Worm (Caenorhabditis elegans): ENCODE results near the gene ZK829.1.

The ZK829.1 gene

ce11 chrIV:11942313-11942712 lies at the start of gene ZK829.1:
Gene ZK829.1, minus strand, starts transcription at chrIV:11942413.
- no peak for TF ChIP-seq lsy-2 (tag; optimal IDR thresholded peaks at IDR 0.05)
- no peak for TF ChIP-seq sem-4 (tag; optimal IDR thresholded peaks at IDR 0.05)
- no peak for TF ChIP-seq lin-11 (tag; optimal IDR thresholded peaks at IDR 0.05)
- TF ChIP-seq snpc-4 (tag; optimal IDR thresholded peaks at IDR 0.05): no peak
- no peak for TF ChIP-seq ztf-1 (GFP tag; conservative IDR thresholded peaks at IDR 0.05)
- TF ChIP-seq blmp-1 (tag; optimal IDR thresholded peaks at IDR 0.05; ENCODE audit: insufficient read depth): no peak
- TF ChIP-seq F13H6.1 (tag; optimal IDR thresholded peaks at IDR 0.05): no peak
- no peak for TF ChIP-seq Y55F3AM.14 (GFP tag; optimal IDR thresholded peaks at IDR 0.05)
- no peak for TF ChIP-seq dmd-4 (tag; optimal IDR thresholded peaks at IDR 0.05)
- no peak for TF ChIP-seq egl-27 (tag; optimal IDR thresholded peaks at IDR 0.05)
- no peak for TF ChIP-seq alr-1 (tag; optimal IDR thresholded peaks at IDR 0.05)

- TF ChIP-seq ZK546.5 (tag; optimal IDR thresholded peaks at IDR 0.05) (no peak), Y55F3AM.14 (GFP tag; optimal IDR thresholded peaks at IDR 0.05) (no peak), elt-1 (tag; optimal IDR thresholded peaks at IDR 0.05) (no peak), ztf-4 (tag; optimal IDR thresholded peaks at IDR 0.05) (no peak), zag-1 (tag; optimal IDR thresholded peaks at IDR 0.05) (no peak), skn-1 (tag; optimal IDR thresholded peaks at IDR 0.05) (no peak), egl-27 (tag; optimal IDR thresholded peaks at IDR 0.05) (no peak), nhr-21 (tag; optimal IDR thresholded peaks at IDR 0.05) (no peak), nhr-237 (tag; optimal IDR thresholded peaks at IDR 0.05) (no peak), blmp-1 (tag; optimal IDR thresholded peaks at IDR 0.05; ENCODE audit: insufficient read depth) (no peak), nhr-10 (tag; optimal IDR thresholded peaks at IDR 0.05) (no peak), sma-3 (GFP tag; optimal IDR thresholded peaks at IDR 0.05) (no peak), nhr-12 (tag; optimal IDR thresholded peaks at IDR 0.05) (no peak), unc-39 (tag; optimal IDR thresholded peaks at IDR 0.05) (no peak)
Observed at ce11 chrIV:11986407-11986806, 44.2 kb upstream of the ZK829.1 start.

- no peak for TF ChIP-seq ztf-11 (tag; optimal IDR thresholded peaks at IDR 0.05)
- no peak for TF ChIP-seq F13H6.1 (tag; optimal IDR thresholded peaks at IDR 0.05)
- TF ChIP-seq nhr-10 (tag; optimal IDR thresholded peaks at IDR 0.05): no peak
- TF ChIP-seq nhr-12 (tag; optimal IDR thresholded peaks at IDR 0.05): no peak
- TF ChIP-seq fos-1 (tag; optimal IDR thresholded peaks at IDR 0.05): no peak
- no peak for TF ChIP-seq mab-5 (tag; optimal IDR thresholded peaks at IDR 0.05)
- TF ChIP-seq ZK546.5 (tag; optimal IDR thresholded peaks at IDR 0.05): no peak
- TF ChIP-seq blmp-1 (tag; optimal IDR thresholded peaks at IDR 0.05; ENCODE audit: insufficient read depth): no peak
- no peak for TF ChIP-seq aly-2 (tag; optimal IDR thresholded peaks at IDR 0.05)
- no peak for TF ChIP-seq nhr-11 (tag; optimal IDR thresholded peaks at IDR 0.05)
- TF ChIP-seq unc-62 (GFP tag; optimal IDR thresholded peaks at IDR 0.05): no peak
- no peak for TF ChIP-seq sem-4 (tag; optimal IDR thresholded peaks at IDR 0.05)
- TF ChIP-seq nhr-6 (tag; optimal IDR thresholded peaks at IDR 0.05): no peak
- no peak for TF ChIP-seq lsy-2 (tag; optimal IDR thresholded peaks at IDR 0.05)
- no peak for TF ChIP-seq ceh-82 (tag; optimal IDR thresholded peaks at IDR 0.05)
Observed at ce11 chrIV:11970171-11970570, 28.0 kb upstream of the ZK829.1 start, which contains the start of gene ZK829.9. Gene ZK829.9, plus strand, starts transcription at chrIV:11970534.

- TF ChIP-seq nhr-6 (tag; optimal IDR thresholded peaks at IDR 0.05) (no peak), nhr-237 (tag; optimal IDR thresholded peaks at IDR 0.05) (no peak), egl-27 (tag; optimal IDR thresholded peaks at IDR 0.05) (no peak)
Observed at ce11 chrIV:11965327-11965726, 23.1 kb upstream of the ZK829.1 start, which contains the start of gene srj-1. Gene srj-1, minus strand, starts transcription at chrIV:11965427.

ce11 chrIV:11961485-11962255 lies 19.5 kb upstream of the ZK829.1 start, which contains the start of gene ZK829.7:
Gene ZK829.7, minus strand, starts transcription at chrIV:11961535.
- TF ChIP-seq lsy-2 (tag; optimal IDR thresholded peaks at IDR 0.05) (peak; percentile 77 to 89), skn-1 (tag; optimal IDR thresholded peaks at IDR 0.05) (no peak), ama-1 (optimal IDR thresholded peaks at IDR 0.05) (no peak), nhr-6 (tag; optimal IDR thresholded peaks at IDR 0.05) (peak; percentile 75), ceh-82 (tag; optimal IDR thresholded peaks at IDR 0.05) (no peak), snpc-4 (tag; optimal IDR thresholded peaks at IDR 0.05) (peak; percentile 34), zag-1 (tag; optimal IDR thresholded peaks at IDR 0.05) (no peak), unc-62 (GFP tag; optimal IDR thresholded peaks at IDR 0.05) (no peak), nhr-10 (tag; optimal IDR thresholded peaks at IDR 0.05) (no peak), nhr-12 (tag; optimal IDR thresholded peaks at IDR 0.05) (no peak), nhr-129 (tag; optimal IDR thresholded peaks at IDR 0.05) (peak; percentile 51), dmd-4 (tag; optimal IDR thresholded peaks at IDR 0.05) (no peak), sem-4 (tag; optimal IDR thresholded peaks at IDR 0.05) (peak; percentile 60), egl-27 (tag; optimal IDR thresholded peaks at IDR 0.05) (peak; percentile 47), blmp-1 (tag; optimal IDR thresholded peaks at IDR 0.05; ENCODE audit: insufficient read depth) (peak; percentile 13), lin-13 (GFP tag; optimal IDR thresholded peaks at IDR 0.05) (peak; percentile 81), ceh-16 (tag; optimal IDR thresholded peaks at IDR 0.05) (no peak), nhr-25 (tag; optimal IDR thresholded peaks at IDR 0.05) (peak; percentile 74), sma-9 (GFP tag; optimal IDR thresholded peaks at IDR 0.05) (peak; percentile 93), sma-9 (tag; optimal IDR thresholded peaks at IDR 0.05) (no peak), mbf-1 (tag; optimal IDR thresholded peaks at IDR 0.05) (no peak), R02D3.7 (tag; optimal IDR thresholded peaks at IDR 0.05) (peak; percentile 5), unc-55 (GFP tag; optimal IDR thresholded peaks at IDR 0.05) (peak; percentile 39), crh-2 (tag; optimal IDR thresholded peaks at IDR 0.05) (peak; percentile 85), sma-3 (GFP tag; optimal IDR thresholded peaks at IDR 0.05) (peak; percentile 82), Y55F3AM.14 (GFP tag; optimal IDR thresholded peaks at IDR 0.05) (no peak), mdl-1 (tag; optimal IDR thresholded peaks at IDR 0.05) (peak in 1 of 2 experiments; percentile 11)
